Fruit fly (Drosophila melanogaster) whole organism, embryonic: Measurements from ENCODE around the gene CG31141.

ENCODE experiments used
- CG10321 ChIP-seq: fragments of 200-800 bp; sonication (Bioruptor generic); IDR thresholded peaks from 2 replicates; pipeline ENCODE4 v1.3.6; 2022; ENCODE audit warnings: missing biosample characterization, missing genetic modification characterization
- CG13624 ChIP-seq: fragments of 200-800 bp; sonication (Bioruptor generic); optimal IDR thresholded peaks from 2 replicates; lab custom pipeline; 2016; ENCODE audit warnings: missing biosample characterization, missing genetic modification characterization
- CG1603 ChIP-seq: fragments of 200-800 bp; sonication (Bioruptor generic); optimal IDR thresholded peaks from 2 replicates; lab custom pipeline; 2019; ENCODE audit warnings: missing biosample characterization, mild to moderate bottlenecking, missing genetic modification characterization, moderate library complexity
- CG34422 ChIP-seq: fragments of 200-800 bp; sonication (Bioruptor generic); IDR thresholded peaks from 3 replicates; pipeline ENCODE4 v1.3.6; 2022; ENCODE audit warnings: missing biosample characterization, missing genetic modification characterization
- CG9727 ChIP-seq: fragments of 200-800 bp; sonication (Bioruptor generic); optimal IDR thresholded peaks from 3 replicates; lab custom pipeline; 2017; ENCODE audit warnings: missing biosample characterization, mild to moderate bottlenecking, missing genetic modification characterization
- CG9932 ChIP-seq: fragments of 200-800 bp; sonication (Bioruptor generic); IDR thresholded peaks from 2 replicates; pipeline ENCODE4 v1.3.6; 2022; ENCODE audit warnings: missing biosample characterization, missing genetic modification characterization
- Dll ChIP-seq: fragments of 200-800 bp; sonication (Bioruptor generic); IDR thresholded peaks from 4 replicates; pipeline ENCODE4 v1.3.6; 2022; ENCODE audit warnings: missing biosample characterization, missing genetic modification characterization; ENCODE audit not compliant: partially characterized antibody
- E2f2 ChIP-seq: fragments of 200-800 bp; sonication (Bioruptor generic); IDR thresholded peaks from 2 replicates; pipeline ENCODE4 v1.3.6; 2022; ENCODE audit warnings: missing biosample characterization, missing genetic modification characterization
- Gug ChIP-seq: fragments of 200-800 bp; sonication (Bioruptor generic); IDR thresholded peaks from 4 replicates; pipeline ENCODE4 v1.3.6; 2022; ENCODE audit warnings: missing biosample characterization, missing genetic modification characterization
- ara ChIP-seq: fragments of 200-800 bp; sonication (Bioruptor generic); IDR thresholded peaks from 2 replicates; pipeline ENCODE4 v1.3.6; 2022; ENCODE audit warnings: missing biosample characterization, missing genetic modification characterization
- eyg ChIP-seq: fragments of 200-800 bp; sonication (Bioruptor generic); optimal IDR thresholded peaks from 3 replicates; lab custom pipeline; 2016; ENCODE audit warnings: missing biosample characterization, missing genetic modification characterization
- sqz ChIP-seq: fragments of 200-800 bp; sonication (Bioruptor generic); optimal IDR thresholded peaks from 3 replicates; lab custom pipeline; 2018; ENCODE audit warnings: missing biosample characterization, mild to moderate bottlenecking, missing genetic modification characterization
- zen2 ChIP-seq: fragments of 200-800 bp; sonication (Bioruptor generic); IDR thresholded peaks from 3 replicates; pipeline ENCODE4 v1.3.6; 2022; ENCODE audit warnings: missing biosample characterization, missing genetic modification characterization; ENCODE audit not compliant: partially characterized antibody

dm6 chr3R:23927429-23927828, 4.3 kb downstream of the CG31141 start, which contains the start of gene CG13601:
- TF ChIP-seq CG10321 (no peak), Dll (GFP tag; lab: Robert Waterston, UW) (peak; percentile 88), CG9932 (peak; percentile 73), sqz (GFP tag; lab: Kevin White, UChicago) (peak; percentile 43), CG34422 (GFP tag; lab: Robert Waterston, UW) (peak; percentile 49; the same call in 1 of the 3 replicates), CG9727 (GFP tag; lab: Kevin White, UChicago) (peak; percentile 8), CG1603 (peak; percentile 59), E2f2 (GFP tag; lab: Robert Waterston, UW) (peak; percentile 43), ara (GFP tag; lab: Robert Waterston, UW) (no peak), CG13624 (GFP tag; lab: Kevin White, UChicago) (no peak), zen2 (GFP tag; lab: Robert Waterston, UW) (peak; percentile 51; the same call in 1 of the 3 replicates), Gug (peak; percentile 56; the same call in 1 of the 4 replicates), eyg (GFP tag; lab: Kevin White, UChicago) (no peak)
